Worm (Caenorhabditis elegans) whole organism, L2 larva: ENCODE data around the gene C35C5.8.

ENCODE experiments used
- ZK546.5 ChIP-seq: sonication (generic microtip); optimal IDR thresholded peaks from 2 replicates; lab custom pipeline; 2017; ENCODE audit warnings: missing biosample characterization, missing genetic modification characterization
- alr-1 ChIP-seq: fragments of 150-350 bp; optimal IDR thresholded peaks from 2 replicates; lab custom pipeline; 2014; ENCODE audit warnings: missing biosample characterization, missing genetic modification characterization
- elt-1 ChIP-seq: fragments of 150-350 bp; optimal IDR thresholded peaks from 2 replicates; lab custom pipeline; 2014; ENCODE audit warnings: missing biosample characterization, missing genetic modification characterization
- lin-11 ChIP-seq: fragments of 150-350 bp; sonication (generic microtip); optimal IDR thresholded peaks from 2 replicates; lab custom pipeline; 2014; ENCODE audit warnings: missing biosample characterization, missing genetic modification characterization, inconsistent platforms, mixed read lengths
- lsy-2 ChIP-seq, 2 experiments: fragments of 150-350 bp in 1 of 2; sonication (generic microtip) in 1 of 2; optimal IDR thresholded peaks; 2 replicates each; lab custom pipeline; 2014 to 2017; ENCODE audit warnings: missing biosample characterization in 2 of 2, missing genetic modification characterization in 2 of 2
- mab-5 ChIP-seq: fragments of 150-350 bp; optimal IDR thresholded peaks from 2 replicates; lab custom pipeline; 2014; ENCODE audit warnings: missing biosample characterization, missing genetic modification characterization
- nhr-10 ChIP-seq: sonication (generic microtip); optimal IDR thresholded peaks from 2 replicates; lab custom pipeline; 2017; ENCODE audit warnings: missing biosample characterization, missing genetic modification characterization
- nhr-77 ChIP-seq: fragments of 150-350 bp; optimal IDR thresholded peaks from 2 replicates; lab custom pipeline; 2014; ENCODE audit warnings: missing biosample characterization, missing genetic modification characterization
- sem-4 ChIP-seq: fragments of 150-350 bp; optimal IDR thresholded peaks from 2 replicates; lab custom pipeline; 2014; ENCODE audit warnings: missing biosample characterization, missing genetic modification reagents, missing genetic modification characterization
- skn-1 ChIP-seq: sonication (generic microtip); optimal IDR thresholded peaks from 2 replicates; lab custom pipeline; 2017; ENCODE audit warnings: missing biosample characterization, missing genetic modification characterization
- snpc-4 ChIP-seq: fragments of 150-350 bp; optimal IDR thresholded peaks from 2 replicates; lab custom pipeline; 2014; ENCODE audit warnings: missing biosample characterization, missing genetic modification characterization
- unc-62 ChIP-seq: fragments of 150-350 bp; optimal IDR thresholded peaks from 2 replicates; lab custom pipeline; 2014; ENCODE audit warnings: missing biosample characterization, missing genetic modification reagents, missing genetic modification characterization
- zag-1 ChIP-seq: fragments of 150-350 bp; optimal IDR thresholded peaks from 2 replicates; lab custom pipeline; 2014; ENCODE audit warnings: missing biosample characterization, missing genetic modification characterization

DNA sequence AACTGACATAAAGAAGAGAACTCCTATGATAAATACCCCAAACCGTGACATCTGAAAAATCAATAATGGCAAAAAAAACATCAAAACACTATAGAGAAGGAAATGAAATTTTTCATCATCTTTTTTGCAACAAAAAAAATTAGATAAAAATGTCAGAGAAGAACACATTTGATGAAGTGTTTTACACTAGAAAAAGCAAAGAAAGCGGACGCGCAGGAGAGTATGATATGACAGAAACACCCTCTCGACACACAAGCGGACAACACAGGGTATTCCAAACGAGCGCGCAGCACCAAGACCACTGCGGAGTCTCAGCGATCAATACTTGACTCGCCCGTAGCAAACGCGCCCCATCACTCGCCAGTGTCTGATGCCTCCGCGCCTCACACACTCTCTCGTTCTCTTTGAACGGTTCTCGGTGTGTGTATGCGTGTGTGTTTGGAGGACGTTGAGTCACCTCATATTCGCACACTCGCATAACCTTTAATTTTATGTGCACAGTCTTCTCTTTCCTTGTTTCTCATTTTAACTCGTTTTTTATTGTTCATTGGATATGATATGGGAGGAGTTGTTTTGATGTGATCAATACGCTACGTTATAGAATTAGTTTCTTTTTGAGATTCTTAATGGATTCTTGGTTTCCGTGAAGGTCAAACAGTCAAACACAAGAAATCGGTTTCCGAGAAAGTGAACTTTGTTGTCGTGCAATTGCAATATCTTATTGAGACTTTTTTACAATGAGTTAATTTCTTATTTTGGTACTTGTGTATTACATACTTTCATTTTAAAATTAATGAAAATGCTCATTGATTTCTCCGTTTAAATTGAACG lies 13.3 kb downstream of the C35C5.8 start, which contains the start of gene selt-1.1:
- no peak for TF ChIP-seq alr-1
- no peak for TF ChIP-seq ZK546.5 (tag; lab: Kevin White, UChicago)
- TF ChIP-seq nhr-10 = no peak
- TF ChIP-seq snpc-4 (tag; lab: Kevin White, UChicago) = no peak
- TF ChIP-seq zag-1 (tag; lab: Kevin White, UChicago) = no peak
- TF ChIP-seq nhr-77 = no peak
- no peak for TF ChIP-seq lin-11 (tag; lab: Kevin White, UChicago)
- no peak for TF ChIP-seq elt-1 (tag; lab: Kevin White, UChicago)
- TF ChIP-seq mab-5 = peak; percentile 10
- TF ChIP-seq unc-62 (GFP tag; lab: Kevin White, UChicago) = no peak
- TF ChIP-seq sem-4 (tag; lab: Kevin White, UChicago) = no peak
- TF ChIP-seq lsy-2 (tag; optimal IDR thresholded peaks at IDR 0.05; lab: Kevin White, UChicago) = peak in 1 of 2 experiments; percentile 47
- no peak for TF ChIP-seq skn-1
